Fruit fly (Drosophila melanogaster): ENCODE results near the gene Spn.

The Spn gene

dm6 chr3L:2486493-2486892 is 67.6 kb downstream of the Spn start (continued):
- TF ChIP-seq lbe (GFP tag; optimal IDR thresholded peaks at IDR 0.05) (no peak), CG10209 (GFP tag; optimal IDR thresholded peaks at IDR 0.05) (no peak), cad (GFP tag; optimal IDR thresholded peaks at IDR 0.05) (no peak), CG31388 (GFP tag; optimal IDR thresholded peaks at IDR 0.05) (no peak), CG14014 (GFP tag; IDR thresholded peaks at IDR 0.05) (no peak), pnt (GFP tag; optimal IDR thresholded peaks at IDR 0.05) (no peak), gce (GFP tag; IDR thresholded peaks at IDR 0.05) (no peak), dmrt99B (tag; optimal IDR thresholded peaks at IDR 0.05) (peak; percentile 0), cg (GFP tag; optimal IDR thresholded peaks at IDR 0.05) (no peak), CG17328 (GFP tag; IDR thresholded peaks at IDR 0.05) (no peak), tio (GFP tag; optimal IDR thresholded peaks at IDR 0.05) (no peak), kni (GFP tag; optimal IDR thresholded peaks at IDR 0.05) (no peak), CG7963 (GFP tag; IDR thresholded peaks at IDR 0.05; ENCODE audit: partially characterized antibody) (no peak), fd3F (GFP tag; optimal IDR thresholded peaks at IDR 0.05) (no peak), org-1 (GFP tag; optimal IDR thresholded peaks at IDR 0.05) (no peak), wor (GFP tag; IDR thresholded peaks at IDR 0.05) (no peak), gro (GFP tag; optimal IDR thresholded peaks at IDR 0.05) (no peak), CG4360 (GFP tag; IDR thresholded peaks at IDR 0.05) (no peak), Dll (GFP tag; IDR thresholded peaks at IDR 0.05; ENCODE audit: partially characterized antibody) (no peak), tin (GFP tag; optimal IDR thresholded peaks at IDR 0.05) (peak; percentile 40), salm (tag; optimal IDR thresholded peaks at IDR 0.05) (no peak), Oaz (GFP tag; IDR thresholded peaks at IDR 0.05) (no peak), NC2β (GFP tag; optimal IDR thresholded peaks at IDR 0.05) (no peak), CG15269 (tag; optimal IDR thresholded peaks at IDR 0.05) (peak; percentile 16), Dfd (GFP tag; optimal IDR thresholded peaks at IDR 0.05) (no peak), Opbp (GFP tag; IDR thresholded peaks at IDR 0.05; ENCODE audit: partially characterized antibody) (no peak), CG2712 (tag; optimal IDR thresholded peaks at IDR 0.05) (no peak), CG8478 (optimal IDR thresholded peaks at IDR 0.05) (no peak), so (GFP tag; IDR thresholded peaks at IDR 0.05) (no peak; the same call in 2 of the 3 replicates), CG2120 (GFP tag; optimal IDR thresholded peaks at IDR 0.05) (no peak), gem (tag; optimal IDR thresholded peaks at IDR 0.05) (peak; percentile 27), da (GFP tag; optimal IDR thresholded peaks at IDR 0.05) (no peak), CG11085 (GFP tag; IDR thresholded peaks at IDR 0.05) (no peak), CG6813 (GFP tag; optimal IDR thresholded peaks at IDR 0.05) (no peak), Optix (GFP tag; IDR thresholded peaks at IDR 0.05) (no peak), Sox102F (GFP tag; optimal IDR thresholded peaks at IDR 0.05) (peak; percentile 12), Adf1 (GFP tag; IDR thresholded peaks at IDR 0.05) (no peak), maf-S (GFP tag; optimal IDR thresholded peaks at IDR 0.05) (no peak), zen2 (GFP tag; IDR thresholded peaks at IDR 0.05; ENCODE audit: partially characterized antibody) (no peak), ATbp (GFP tag; optimal IDR thresholded peaks at IDR 0.05) (no peak), dimm (GFP tag; IDR thresholded peaks at IDR 0.05) (no peak), CG11504 (tag; optimal IDR thresholded peaks at IDR 0.05) (peak; percentile 57), tx (GFP tag; optimal IDR thresholded peaks at IDR 0.05) (no peak), Vsx1 (GFP tag; optimal IDR thresholded peaks at IDR 0.05) (no peak), lola (GFP tag; optimal IDR thresholded peaks at IDR 0.05) (no peak), CG15073 (GFP tag; optimal IDR thresholded peaks at IDR 0.05) (no peak), D19B (GFP tag; optimal IDR thresholded peaks at IDR 0.05) (no peak), nerfin-1 (tag; optimal IDR thresholded peaks at IDR 0.05) (no peak), CG11696 (GFP tag; IDR thresholded peaks at IDR 0.05) (no peak), CG10979 (tag; optimal IDR thresholded peaks at IDR 0.05) (peak; percentile 17), Nf-YA (GFP tag; IDR thresholded peaks at IDR 0.05) (no peak), Hr3 (GFP tag; optimal IDR thresholded peaks at IDR 0.05) (no peak)
